Fruit fly (Drosophila melanogaster) whole organism, wandering third instar larva: ENCODE results near the gene pxb.

Experiments
- Abd-B ChIP-seq: fragments of >200 bp; optimal IDR thresholded peaks from 2 replicates; lab custom pipeline; 2017; ENCODE audit warnings: missing biosample characterization, missing genetic modification characterization
- CrebA ChIP-seq: fragments of 200-800 bp; sonication (Bioruptor generic); optimal IDR thresholded peaks from 2 replicates; lab custom pipeline; 2016; ENCODE audit warnings: missing biosample characterization, mild to moderate bottlenecking, missing genetic modification characterization, borderline replicate concordance
- Hr83 ChIP-seq: fragments of 200-300 bp; sonication (Bioruptor generic); optimal IDR thresholded peaks from 2 replicates; lab custom pipeline; 2016; ENCODE audit warnings: missing biosample characterization, mild to moderate bottlenecking, missing genetic modification characterization, moderate library complexity; ENCODE audit not compliant: poor library complexity, severe bottlenecking
- br ChIP-seq: fragments of 200-800 bp; sonication (Bioruptor generic); optimal IDR thresholded peaks from 2 replicates; lab custom pipeline; 2016; ENCODE audit warnings: missing biosample characterization, missing genetic modification characterization
- woc ChIP-seq: sonication (Bioruptor generic); optimal IDR thresholded peaks from 2 replicates; lab custom pipeline; 2016; ENCODE audit warnings: missing biosample characterization, mild to moderate bottlenecking, missing genetic modification characterization

DNA sequence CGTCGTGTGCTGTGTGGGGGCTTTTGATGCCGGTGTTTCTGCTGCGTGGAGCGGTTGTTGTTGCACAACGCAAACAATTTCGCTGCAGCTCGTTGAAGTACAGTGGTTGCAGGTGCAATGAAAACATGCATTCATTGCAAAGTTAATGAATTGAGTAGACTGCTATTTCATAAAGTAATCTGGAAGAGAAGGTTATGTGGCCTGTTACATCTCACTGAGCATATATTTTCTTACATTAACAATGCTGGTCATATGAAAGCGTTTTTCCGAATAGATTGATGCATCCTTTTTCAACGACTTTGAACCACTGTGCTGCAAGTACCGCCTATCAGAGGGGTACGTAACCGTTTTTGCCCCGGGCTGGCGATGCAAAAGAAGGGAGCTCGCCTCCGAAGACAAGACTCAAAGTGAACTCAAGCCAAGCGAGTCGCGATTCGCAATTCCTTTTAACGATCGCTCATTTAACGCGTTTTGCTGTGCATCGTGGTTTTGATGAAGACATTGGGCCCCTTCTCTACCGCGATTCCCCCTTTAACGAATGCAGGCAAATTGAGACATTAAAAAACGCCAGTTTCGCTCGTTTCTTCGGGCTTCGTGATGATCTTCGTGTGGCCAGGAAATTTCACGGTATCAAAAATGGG lies 14.1 kb upstream of the pxb start:
- TF ChIP-seq Hr83 = no peak
- peak; percentile 96 for TF ChIP-seq woc (GFP tag; lab: Kevin White, UChicago)
- TF ChIP-seq br = peak; percentile 93
- peak; percentile 11 for TF ChIP-seq CrebA (GFP tag; lab: Kevin White, UChicago)
- TF ChIP-seq Abd-B = no peak
